Worm (Caenorhabditis elegans) whole organism, midembryonic: ENCODE measurements around the gene oma-2.

Source experiments
- T22C8.4 ChIP-seq: fragments of 200-800 bp; sonication (Bioruptor generic); IDR thresholded peaks from 2 replicates; pipeline ENCODE4 v1.3.6; 2022; ENCODE audit warnings: missing genetic modification characterization, missing compliant biosample characterization
- cog-1 ChIP-seq: sonication (generic microtip); optimal IDR thresholded peaks from 2 replicates; lab custom pipeline; 2016; ENCODE audit warnings: missing genetic modification characterization, missing compliant biosample characterization
- flt-1 ChIP-seq: fragments of 200-800 bp; sonication (Bioruptor generic); IDR thresholded peaks from 2 replicates; pipeline ENCODE4 v1.3.6; 2022; ENCODE audit warnings: missing genetic modification characterization, missing compliant biosample characterization
- klf-2 ChIP-seq: fragments of 200-800 bp; sonication (Bioruptor generic); conservative IDR thresholded peaks from 2 replicates; pipeline ENCODE4 v1.3.6; 2022; ENCODE audit warnings: missing genetic modification reagents, missing genetic modification characterization, missing compliant biosample characterization
- med-1 ChIP-seq: sonication (generic microtip); optimal IDR thresholded peaks from 2 replicates; lab custom pipeline; 2017; ENCODE audit warnings: missing genetic modification characterization, mild to moderate bottlenecking, missing compliant biosample characterization, antibody characterized with exemption, missing genetic modification reagents; ENCODE audit not compliant: insufficient read depth
- ref-1 ChIP-seq: fragments of 200-800 bp; sonication (Bioruptor generic); conservative IDR thresholded peaks from 2 replicates; pipeline ENCODE4 v1.3.6; 2022; ENCODE audit warnings: missing genetic modification reagents, missing genetic modification characterization, missing compliant biosample characterization
- tab-1 ChIP-seq: fragments of 200-800 bp; sonication (Bioruptor generic); IDR thresholded peaks from 2 replicates; pipeline ENCODE4 v1.3.6; 2022; ENCODE audit warnings: missing genetic modification characterization, missing compliant biosample characterization
- ztf-23 ChIP-seq: fragments of 200-800 bp; sonication (Bioruptor generic); IDR thresholded peaks from 2 replicates; pipeline ENCODE4 v1.3.6; 2022; ENCODE audit warnings: missing genetic modification reagents, missing genetic modification characterization, missing compliant biosample characterization
- ztf-29 ChIP-seq: fragments of 200-800 bp; sonication (Bioruptor generic); IDR thresholded peaks from 2 replicates; pipeline ENCODE4 v1.3.6; 2022; ENCODE audit warnings: missing genetic modification reagents, missing genetic modification characterization, missing compliant biosample characterization

oma-2 gene

ce11 chrV:8054130-8054529 lies 24.9 kb downstream of the oma-2 start, which contains the start of gene ZC513.2:
Gene ZC513.2 (plus strand): TSS chrV:8054430.
- no peak for TF ChIP-seq cog-1 (tag; lab: Kevin White, UChicago)

- no peak for TF ChIP-seq tab-1 (GFP tag; lab: Robert Waterston, UW)
- TF ChIP-seq ztf-23 (GFP tag; lab: Robert Waterston, UW): no peak
- TF ChIP-seq klf-2: no peak
- TF ChIP-seq ref-1 (GFP tag; lab: Robert Waterston, UW): no peak
- TF ChIP-seq cog-1 (tag; lab: Kevin White, UChicago): no peak
- no peak for TF ChIP-seq T22C8.4
- TF ChIP-seq ztf-29 (GFP tag; lab: Robert Waterston, UW): no peak
Measured at ce11 chrV:8055170-8055569, 25.9 kb downstream of the oma-2 start.

- no peak for TF ChIP-seq T22C8.4
- TF ChIP-seq klf-2: no peak
- no peak for TF ChIP-seq med-1 (GFP tag; lab: Kevin White, UChicago)
- no peak for TF ChIP-seq cog-1 (tag; lab: Kevin White, UChicago)
- TF ChIP-seq ztf-23 (GFP tag; lab: Robert Waterston, UW): no peak
- no peak for TF ChIP-seq ztf-29 (GFP tag; lab: Robert Waterston, UW)
- no peak for TF ChIP-seq tab-1 (GFP tag; lab: Robert Waterston, UW)
- TF ChIP-seq ref-1 (GFP tag; lab: Robert Waterston, UW): no peak
- no peak for TF ChIP-seq flt-1 (GFP tag; lab: Robert Waterston, UW)
Measured at ce11 chrV:8058359-8058758, 29.1 kb downstream of the oma-2 start, which contains the start of gene str-138. Gene str-138 (plus strand): TSS chrV:8058659.

ce11 chrV:8062074-8062473 lies 32.8 kb downstream of the oma-2 start, which contains the start of gene str-139:
Gene str-139 (minus strand): TSS chrV:8062174.
- TF ChIP-seq med-1 (GFP tag; lab: Kevin White, UChicago): no peak
- no peak for TF ChIP-seq ref-1 (GFP tag; lab: Robert Waterston, UW)

ce11 chrV:8067800-8068199 lies 38.6 kb downstream of the oma-2 start, which contains the start of gene str-140:
Gene str-140 (minus strand): TSS chrV:8067900.
- TF ChIP-seq ztf-29 (GFP tag; lab: Robert Waterston, UW): no peak
- no peak for TF ChIP-seq ref-1 (GFP tag; lab: Robert Waterston, UW)
- TF ChIP-seq T22C8.4: no peak
- TF ChIP-seq klf-2: no peak
- TF ChIP-seq cog-1 (tag; lab: Kevin White, UChicago): no peak
- TF ChIP-seq ztf-23 (GFP tag; lab: Robert Waterston, UW): no peak
- TF ChIP-seq flt-1 (GFP tag; lab: Robert Waterston, UW): no peak
- TF ChIP-seq tab-1 (GFP tag; lab: Robert Waterston, UW): no peak
- no peak for TF ChIP-seq med-1 (GFP tag; lab: Kevin White, UChicago)

- TF ChIP-seq cog-1 (tag; lab: Kevin White, UChicago) (no peak), med-1 (GFP tag; lab: Kevin White, UChicago) (no peak), tab-1 (GFP tag; lab: Robert Waterston, UW) (no peak), T22C8.4 (no peak), ztf-29 (GFP tag; lab: Robert Waterston, UW) (no peak), ztf-23 (GFP tag; lab: Robert Waterston, UW) (no peak), flt-1 (GFP tag; lab: Robert Waterston, UW) (no peak), klf-2 (no peak), ref-1 (GFP tag; lab: Robert Waterston, UW) (no peak)
Measured at ce11 chrV:8069637-8070036, 40.4 kb downstream of the oma-2 start, which contains the start of gene str-143. Gene str-143 (minus strand): TSS chrV:8069737.

ce11 chrV:8072047-8072446 lies 42.8 kb downstream of the oma-2 start, which contains the start of gene str-144:
Gene str-144 (minus strand): TSS chrV:8072147.
- no peak for TF ChIP-seq ztf-23 (GFP tag; lab: Robert Waterston, UW)
- no peak for TF ChIP-seq tab-1 (GFP tag; lab: Robert Waterston, UW)
- no peak for TF ChIP-seq cog-1 (tag; lab: Kevin White, UChicago)
- no peak for TF ChIP-seq T22C8.4
- TF ChIP-seq med-1 (GFP tag; lab: Kevin White, UChicago): no peak
- TF ChIP-seq flt-1 (GFP tag; lab: Robert Waterston, UW): no peak
- TF ChIP-seq klf-2: no peak
- TF ChIP-seq ref-1 (GFP tag; lab: Robert Waterston, UW): no peak
- TF ChIP-seq ztf-29 (GFP tag; lab: Robert Waterston, UW): no peak

ce11 chrV:8073162-8073561 lies 43.9 kb downstream of the oma-2 start:
- TF ChIP-seq flt-1 (GFP tag; lab: Robert Waterston, UW) (no peak), cog-1 (tag; lab: Kevin White, UChicago) (no peak), tab-1 (GFP tag; lab: Robert Waterston, UW) (no peak), ztf-23 (GFP tag; lab: Robert Waterston, UW) (no peak), T22C8.4 (no peak), ztf-29 (GFP tag; lab: Robert Waterston, UW) (no peak), klf-2 (no peak), ref-1 (GFP tag; lab: Robert Waterston, UW) (no peak), med-1 (GFP tag; lab: Kevin White, UChicago) (no peak)

- TF ChIP-seq T22C8.4 (no peak), med-1 (GFP tag; lab: Kevin White, UChicago) (no peak), tab-1 (GFP tag; lab: Robert Waterston, UW) (no peak), ref-1 (GFP tag; lab: Robert Waterston, UW) (no peak), cog-1 (tag; lab: Kevin White, UChicago) (no peak), klf-2 (no peak), ztf-23 (GFP tag; lab: Robert Waterston, UW) (no peak), ztf-29 (GFP tag; lab: Robert Waterston, UW) (no peak), flt-1 (GFP tag; lab: Robert Waterston, UW) (no peak)
Measured at ce11 chrV:8075712-8076111, 46.5 kb downstream of the oma-2 start, which contains the start of gene catp-3. Gene catp-3 (plus strand): TSS chrV:8076012.

ce11 chrV:8079813-8080212 lies 50.6 kb downstream of the oma-2 start:
- TF ChIP-seq flt-1 (GFP tag; lab: Robert Waterston, UW) (no peak), ztf-23 (GFP tag; lab: Robert Waterston, UW) (no peak), cog-1 (tag; lab: Kevin White, UChicago) (no peak), T22C8.4 (no peak), ref-1 (GFP tag; lab: Robert Waterston, UW) (no peak), tab-1 (GFP tag; lab: Robert Waterston, UW) (no peak), ztf-29 (GFP tag; lab: Robert Waterston, UW) (no peak), klf-2 (no peak), med-1 (GFP tag; lab: Kevin White, UChicago) (no peak)
